Worm (Caenorhabditis elegans): ENCODE results near the gene W04E12.7.

The W04E12.7 gene

DNA sequence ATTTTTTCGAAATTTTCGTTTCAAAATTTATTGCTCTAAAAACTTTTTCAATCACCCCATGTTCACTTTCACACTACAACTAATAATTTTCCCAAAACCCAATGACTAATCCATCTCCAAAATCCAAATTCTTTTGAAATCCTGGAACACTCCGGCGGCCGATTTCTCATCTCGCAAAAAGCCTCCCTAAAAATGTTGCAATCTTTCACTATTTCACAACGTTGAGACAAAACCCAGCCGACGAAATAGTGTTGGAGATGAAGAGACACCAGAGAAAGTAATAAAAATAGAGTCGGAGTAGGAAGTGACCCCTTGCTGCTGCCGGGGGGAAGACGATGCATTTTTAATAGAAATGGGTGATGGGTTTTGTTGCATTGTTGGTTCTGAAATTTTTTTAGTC lies 12.8 kb downstream of the W04E12.7 start:
- TF ChIP-seq aha-1 (tag), result peak; percentile 75
- TF ChIP-seq hif-1 (tag; optimal IDR thresholded peaks at IDR 0.05), result no peak

DNA sequence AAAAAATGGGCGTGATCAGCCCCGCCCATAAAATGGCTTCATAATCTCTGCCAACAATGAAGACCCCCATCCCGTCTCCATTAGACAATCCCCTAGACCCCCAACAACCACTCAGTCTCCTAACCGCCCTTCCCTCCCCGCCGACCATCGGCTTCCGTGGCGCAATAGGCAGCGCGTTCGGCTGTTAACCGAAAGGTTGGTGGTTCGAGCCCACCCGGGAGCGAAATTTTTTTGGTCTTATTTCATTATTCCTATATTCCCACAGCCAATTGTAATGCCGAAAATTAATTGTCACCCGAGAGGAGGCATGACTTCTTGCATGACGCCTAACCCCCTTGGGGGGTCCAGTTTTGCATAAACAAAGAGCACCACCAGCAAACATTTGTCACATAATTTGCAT lies 14.5 kb downstream of the W04E12.7 start:
- TF ChIP-seq snpc-1.2 (GFP tag; IDR thresholded peaks at IDR 0.05), result 0 out of 2 replicates have a peak, but pooled peaks have one; percentile 39
- peak; percentile 45; the same call in 1 of the 2 replicates for TF ChIP-seq pha-4 (GFP tag; IDR thresholded peaks at IDR 0.05)
- no peak for TF ChIP-seq pha-4 (tag; optimal IDR thresholded peaks at IDR 0.05)
- TF ChIP-seq nhr-6 (tag; optimal IDR thresholded peaks at IDR 0.05), result peak; percentile 1
- no peak for TF ChIP-seq F37D6.2 (tag; optimal IDR thresholded peaks at IDR 0.05)
- no peak for TF ChIP-seq hlh-30 (tag; optimal IDR thresholded peaks at IDR 0.05; ENCODE audit: insufficient read depth)
- peak; percentile 69; the same call in 1 of the 2 replicates for TF ChIP-seq D1046.2 (GFP tag; IDR thresholded peaks at IDR 0.05)
- no peak for TF ChIP-seq dpl-1 (GFP tag; optimal IDR thresholded peaks at IDR 0.05)
- TF ChIP-seq F10B5.3 (tag; optimal IDR thresholded peaks at IDR 0.05), result no peak
- no peak for TF ChIP-seq T26A8.4 (GFP tag; IDR thresholded peaks at IDR 0.05)
- no peak for TF ChIP-seq pqm-1 (tag; optimal IDR thresholded peaks at IDR 0.05)
- no peak for TF ChIP-seq mes-2 (tag; optimal IDR thresholded peaks at IDR 0.05; ENCODE audit: poor library complexity, severe bottlenecking)
- TF ChIP-seq lin-39 (tag; optimal IDR thresholded peaks at IDR 0.05), result no peak
- no peak for TF ChIP-seq ces-1 (GFP tag; optimal IDR thresholded peaks at IDR 0.05)
- TF ChIP-seq lin-1 (GFP tag; IDR thresholded peaks at IDR 0.05), result 0 out of 2 replicates have a peak, but pooled peaks have one; percentile 20
- 0 out of 2 replicates have a peak, but pooled peaks have one; percentile 56 for TF ChIP-seq saeg-2 (GFP tag; IDR thresholded peaks at IDR 0.05)
- TF ChIP-seq ZK546.5 (tag; optimal IDR thresholded peaks at IDR 0.05), result no peak
- 0 out of 2 replicates have a peak, but pooled peaks have one; percentile 44 for TF ChIP-seq vab-7 (GFP tag; IDR thresholded peaks at IDR 0.05)
- no peak; the same call in 1 of the 2 replicates for TF ChIP-seq arid-1 (GFP tag; conservative IDR thresholded peaks at IDR 0.05)
- no peak for TF ChIP-seq ceh-62 (tag; optimal IDR thresholded peaks at IDR 0.05)
- TF ChIP-seq ceh-20 (GFP tag; IDR thresholded peaks at IDR 0.05), result no peak
- peak; percentile 35 for TF ChIP-seq Y5F2A.4 (GFP tag; optimal IDR thresholded peaks at IDR 0.05)
- no peak for TF ChIP-seq aly-2 (tag; optimal IDR thresholded peaks at IDR 0.05)
- TF ChIP-seq unc-62 (GFP tag; optimal IDR thresholded peaks at IDR 0.05 in 1 of 2), result peak in 1 of 2 experiments; percentile 83
- no peak for TF ChIP-seq unc-62 (tag; optimal IDR thresholded peaks at IDR 0.05)
- no peak for TF ChIP-seq zip-2 (tag; optimal IDR thresholded peaks at IDR 0.05)
- 0 out of 2 replicates have a peak, but pooled peaks have one; percentile 39 for TF ChIP-seq F26F4.8 (GFP tag; conservative IDR thresholded peaks at IDR 0.05)
- TF ChIP-seq lin-15B (tag; optimal IDR thresholded peaks at IDR 0.05), result no peak
- 0 out of 2 replicates have a peak, but pooled peaks have one; percentile 51 for TF ChIP-seq nhr-42 (GFP tag; IDR thresholded peaks at IDR 0.05)
- no peak for TF ChIP-seq lsy-2 (tag; optimal IDR thresholded peaks at IDR 0.05)
- TF ChIP-seq egl-27 (tag; optimal IDR thresholded peaks at IDR 0.05), result no peak
- peak; percentile 16; the same call in 1 of the 2 replicates for TF ChIP-seq ctbp-1 (GFP tag; IDR thresholded peaks at IDR 0.05)
- TF ChIP-seq lin-13 (GFP tag; optimal IDR thresholded peaks at IDR 0.05), result no peak
- no peak for TF ChIP-seq nhr-102 (tag; optimal IDR thresholded peaks at IDR 0.05)
- TF ChIP-seq cey-2 (tag; optimal IDR thresholded peaks at IDR 0.05; ENCODE audit: borderline replicate concordance, insufficient read depth), result no peak
- TF ChIP-seq ceh-32 (tag; optimal IDR thresholded peaks at IDR 0.05; ENCODE audit: poor library complexity), result no peak
- no peak for TF ChIP-seq nhr-237 (tag; optimal IDR thresholded peaks at IDR 0.05)
- TF ChIP-seq unc-39 (tag; optimal IDR thresholded peaks at IDR 0.05), result no peak
- no peak for TF ChIP-seq F49E8.2 (tag; optimal IDR thresholded peaks at IDR 0.05; ENCODE audit: borderline replicate concordance)
- no peak for TF ChIP-seq mdl-1 (tag; optimal IDR thresholded peaks at IDR 0.05)
- TF ChIP-seq ceh-82 (tag; optimal IDR thresholded peaks at IDR 0.05), result no peak
- no peak for TF ChIP-seq dmd-8 (GFP tag; IDR thresholded peaks at IDR 0.05)
- TF ChIP-seq set-16 (GFP tag; IDR thresholded peaks at IDR 0.05), result peak; percentile 64
- TF ChIP-seq php-3 (GFP tag; IDR thresholded peaks at IDR 0.05), result no peak
- TF ChIP-seq F44E2.7 (GFP tag; IDR thresholded peaks at IDR 0.05), result 0 out of 2 replicates have a peak, but pooled peaks have one; percentile 40
- no peak for TF ChIP-seq jun-1 (tag; optimal IDR thresholded peaks at IDR 0.05)
- TF ChIP-seq snpc-4 (tag; optimal IDR thresholded peaks at IDR 0.05), result no peak
